Worm (Caenorhabditis elegans) whole organism, mixed stage, embryonic: ENCODE results near the gene F46B6.10.

ENCODE experiments used
- M03D4.4 ChIP-seq: sonication (generic microtip); optimal IDR thresholded peaks from 2 replicates; lab custom pipeline; 2017; ENCODE audit warnings: mild to moderate bottlenecking, missing genetic modification characterization, missing compliant biosample characterization
- bed-3 ChIP-seq: fragments of 200-800 bp; sonication (Bioruptor generic); optimal IDR thresholded peaks from 3 replicates; lab custom pipeline; 2018; ENCODE audit warnings: mild to moderate bottlenecking, missing genetic modification characterization, moderate library complexity, missing compliant biosample characterization
- blmp-1 ChIP-seq: fragments of 150-350 bp; optimal IDR thresholded peaks from 2 replicates; lab custom pipeline; 2014; ENCODE audit warnings: missing biosample characterization, missing genetic modification characterization
- ceh-39 ChIP-seq: fragments of 150-350 bp; optimal IDR thresholded peaks from 2 replicates; lab custom pipeline; 2014; ENCODE audit warnings: missing biosample characterization, missing genetic modification characterization
- ceh-43 ChIP-seq: fragments of 200-800 bp; sonication (Bioruptor generic); optimal IDR thresholded peaks from 2 replicates; lab custom pipeline; 2018; ENCODE audit warnings: mild to moderate bottlenecking, missing genetic modification characterization, moderate library complexity, missing compliant biosample characterization
- ceh-83 ChIP-seq: fragments of 200-800 bp; sonication (Bioruptor generic); optimal IDR thresholded peaks from 2 replicates; lab custom pipeline; 2018; ENCODE audit warnings: mild to moderate bottlenecking, missing genetic modification characterization, missing compliant biosample characterization
- ces-1 ChIP-seq: fragments of 150-350 bp; optimal IDR thresholded peaks from 2 replicates; lab custom pipeline; 2014; ENCODE audit warnings: missing biosample characterization, missing genetic modification reagents, missing genetic modification characterization
- drap-1 ChIP-seq: fragments of 200-800 bp; sonication (Bioruptor generic); optimal IDR thresholded peaks from 3 replicates; lab custom pipeline; 2018; ENCODE audit warnings: mild to moderate bottlenecking, missing genetic modification characterization, missing compliant biosample characterization
- elt-1 ChIP-seq: sonication (generic microtip); optimal IDR thresholded peaks from 2 replicates; lab custom pipeline; 2017; ENCODE audit warnings: missing genetic modification characterization, mild to moderate bottlenecking, missing compliant biosample characterization, antibody characterized with exemption, moderate library complexity, borderline replicate concordance; ENCODE audit not compliant: insufficient read depth
- elt-3 ChIP-seq: fragments of 150-350 bp; optimal IDR thresholded peaks from 2 replicates; lab custom pipeline; 2014; ENCODE audit warnings: missing biosample characterization, missing genetic modification characterization
- flh-1 ChIP-seq: fragments of 200-800 bp; sonication (Bioruptor generic); optimal IDR thresholded peaks from 2 replicates; lab custom pipeline; 2018; ENCODE audit warnings: mild to moderate bottlenecking, missing genetic modification characterization, moderate library complexity, missing compliant biosample characterization
- ham-2 ChIP-seq: fragments of 200-800 bp; sonication (Bioruptor generic); optimal IDR thresholded peaks from 2 replicates; lab custom pipeline; 2018; ENCODE audit warnings: mild to moderate bottlenecking, missing genetic modification characterization, missing compliant biosample characterization
- hlh-1 ChIP-seq: fragments of 150-350 bp; optimal IDR thresholded peaks from 2 replicates; lab custom pipeline; 2014; ENCODE audit warnings: missing biosample characterization, missing genetic modification reagents, missing genetic modification characterization
- lin-13 ChIP-seq: fragments of 150-350 bp; optimal IDR thresholded peaks from 2 replicates; lab custom pipeline; 2014; ENCODE audit warnings: missing biosample characterization, missing genetic modification characterization
- lin-32 ChIP-seq: fragments of 200-800 bp; sonication (Bioruptor generic); optimal IDR thresholded peaks from 2 replicates; lab custom pipeline; 2018; ENCODE audit warnings: mild to moderate bottlenecking, missing genetic modification characterization, missing compliant biosample characterization
- lsy-2 ChIP-seq: fragments of 150-350 bp; optimal IDR thresholded peaks from 2 replicates; lab custom pipeline; 2014; ENCODE audit warnings: missing biosample characterization, missing genetic modification characterization
- mab-5 ChIP-seq: fragments of 150-350 bp; optimal IDR thresholded peaks from 2 replicates; lab custom pipeline; 2014; ENCODE audit warnings: missing biosample characterization, missing genetic modification characterization
- mls-2 ChIP-seq: sonication (generic microtip); optimal IDR thresholded peaks from 2 replicates; lab custom pipeline; 2016; ENCODE audit warnings: mild to moderate bottlenecking, missing genetic modification characterization, moderate library complexity, missing compliant biosample characterization
- nhr-12 ChIP-seq: fragments of 150-350 bp; optimal IDR thresholded peaks from 2 replicates; lab custom pipeline; 2014; ENCODE audit warnings: missing biosample characterization, missing genetic modification characterization
- nhr-237 ChIP-seq: fragments of 150-350 bp; optimal IDR thresholded peaks from 2 replicates; lab custom pipeline; 2014; ENCODE audit warnings: missing biosample characterization, missing genetic modification characterization
- nhr-28 ChIP-seq: fragments of 150-350 bp; optimal IDR thresholded peaks from 2 replicates; lab custom pipeline; 2014; ENCODE audit warnings: missing biosample characterization, missing genetic modification characterization
- nhr-76 ChIP-seq: sonication (generic microtip); optimal IDR thresholded peaks from 2 replicates; lab custom pipeline; 2017; ENCODE audit warnings: missing biosample characterization, missing genetic modification characterization
- pha-4 ChIP-seq: fragments of 150-350 bp; optimal IDR thresholded peaks from 2 replicates; lab custom pipeline; 2018; ENCODE audit warnings: missing biosample characterization, missing genetic modification reagents, missing genetic modification characterization
- sem-2 ChIP-seq: fragments of 200-800 bp; sonication (Bioruptor generic); optimal IDR thresholded peaks from 2 replicates; lab custom pipeline; 2018; ENCODE audit warnings: mild to moderate bottlenecking, missing genetic modification characterization, missing compliant biosample characterization
- snpc-4 ChIP-seq: fragments of 150-350 bp; optimal IDR thresholded peaks from 2 replicates; lab custom pipeline; 2014; ENCODE audit warnings: missing biosample characterization, missing genetic modification characterization
- sptf-1 ChIP-seq: sonication (generic microtip); optimal IDR thresholded peaks from 2 replicates; lab custom pipeline; 2017; ENCODE audit warnings: mild to moderate bottlenecking, missing genetic modification characterization, moderate library complexity, missing compliant biosample characterization
- unc-39 ChIP-seq: fragments of 150-350 bp; optimal IDR thresholded peaks from 2 replicates; lab custom pipeline; 2014; ENCODE audit warnings: missing biosample characterization, missing genetic modification characterization
- unc-62 ChIP-seq: fragments of 150-350 bp; optimal IDR thresholded peaks from 2 replicates; lab custom pipeline; 2014; ENCODE audit warnings: missing biosample characterization, missing genetic modification reagents, missing genetic modification characterization

The F46B6.10 gene

ce11 chrV:9799076-9799475 lies 2.8 kb downstream of the F46B6.10 start, which contains the start of gene F46B6.13:
Gene F46B6.13, minus strand, starts transcription at chrV:9799176.
- no peak for TF ChIP-seq lsy-2 (tag; lab: Kevin White, UChicago)
- no peak for TF ChIP-seq sptf-1 (tag; lab: Kevin White, UChicago)
- no peak for TF ChIP-seq blmp-1 (tag; lab: Kevin White, UChicago)
- TF ChIP-seq pha-4, result no peak
- no peak for TF ChIP-seq nhr-28
- no peak for TF ChIP-seq ceh-39 (tag; lab: Kevin White, UChicago)
- TF ChIP-seq hlh-1 (tag; lab: Kevin White, UChicago), result no peak
- no peak for TF ChIP-seq mls-2
- no peak for TF ChIP-seq elt-3 (tag; lab: Kevin White, UChicago)
- no peak for TF ChIP-seq drap-1 (GFP tag; lab: Kevin White, UChicago)
- TF ChIP-seq, all 35 proteins: peak for 0

- no peak for TF ChIP-seq bed-3 (GFP tag; lab: Kevin White, UChicago)
- TF ChIP-seq mab-5 (tag; lab: Kevin White, UChicago), result no peak
- no peak for TF ChIP-seq ham-2
- TF ChIP-seq ceh-39 (tag; lab: Kevin White, UChicago), result no peak
- TF ChIP-seq blmp-1 (tag; lab: Kevin White, UChicago), result no peak
- TF ChIP-seq sem-2 (GFP tag; lab: Kevin White, UChicago), result no peak
- TF ChIP-seq nhr-76 (tag; lab: Kevin White, UChicago), result no peak
- TF ChIP-seq lin-13 (tag; lab: Kevin White, UChicago), result no peak
- no peak for TF ChIP-seq sptf-1 (tag; lab: Kevin White, UChicago)
- TF ChIP-seq unc-62 (GFP tag; lab: Kevin White, UChicago), result no peak
- no peak for TF ChIP-seq ces-1 (GFP tag; lab: Kevin White, UChicago)
- TF ChIP-seq nhr-28, result no peak
- no peak for TF ChIP-seq unc-39
Measured at ce11 chrV:9798212-9798611, 3.7 kb downstream of the F46B6.10 start.

- no peak for TF ChIP-seq ces-1 (GFP tag; lab: Kevin White, UChicago)
- no peak for TF ChIP-seq mab-5 (tag; lab: Kevin White, UChicago)
- no peak for TF ChIP-seq sem-2 (GFP tag; lab: Kevin White, UChicago)
- no peak for TF ChIP-seq unc-39
- TF ChIP-seq M03D4.4, result no peak
- TF ChIP-seq snpc-4, result no peak
- TF ChIP-seq flh-1, result no peak
- no peak for TF ChIP-seq nhr-237 (tag; lab: Kevin White, UChicago)
- no peak for TF ChIP-seq lsy-2 (tag; lab: Kevin White, UChicago)
- TF ChIP-seq unc-62 (GFP tag; lab: Kevin White, UChicago), result no peak
- TF ChIP-seq nhr-76 (tag; lab: Kevin White, UChicago), result no peak
- no peak for TF ChIP-seq ceh-83 (GFP tag; lab: Kevin White, UChicago)
- TF ChIP-seq nhr-28, result no peak
- TF ChIP-seq nhr-12 (tag; lab: Kevin White, UChicago), result no peak
- TF ChIP-seq lin-13 (tag; lab: Kevin White, UChicago), result no peak
Measured at ce11 chrV:9796562-9796961, 5.3 kb downstream of the F46B6.10 start, which contains the start of gene F46B6.9. Gene F46B6.9, plus strand, starts transcription at chrV:9796862.

ce11 chrV:9796002-9796401 lies 5.9 kb downstream of the F46B6.10 start:
- TF ChIP-seq mab-5 (tag; lab: Kevin White, UChicago) (no peak), bed-3 (GFP tag; lab: Kevin White, UChicago) (no peak), snpc-4 (no peak), sem-2 (GFP tag; lab: Kevin White, UChicago) (no peak), ces-1 (GFP tag; lab: Kevin White, UChicago) (peak; percentile 17), nhr-76 (tag; lab: Kevin White, UChicago) (no peak), nhr-28 (no peak)

ce11 chrV:9794997-9795396 lies 6.9 kb downstream of the F46B6.10 start:
- no peak for TF ChIP-seq nhr-28

- TF ChIP-seq ceh-43 (GFP tag; lab: Kevin White, UChicago) (no peak), unc-39 (no peak), ham-2 (no peak), lin-32 (GFP tag; lab: Kevin White, UChicago) (no peak), M03D4.4 (no peak), elt-1 (tag; lab: Kevin White, UChicago) (no peak), flh-1 (no peak), drap-1 (GFP tag; lab: Kevin White, UChicago) (no peak)
Measured at ce11 chrV:9791332-9791731, 10.5 kb downstream of the F46B6.10 start, which contains the start of gene lipl-2. Gene lipl-2, plus strand, starts transcription at chrV:9791567.
